Worm (Caenorhabditis elegans) whole organism, mixed stage, embryonic: ENCODE data around the gene C08E8.4.

Experiments
- cnd-1 ChIP-seq: fragments of 200-800 bp; sonication (Bioruptor generic); optimal IDR thresholded peaks from 2 replicates; lab custom pipeline; 2018; ENCODE audit warnings: mild to moderate bottlenecking, missing genetic modification characterization, missing compliant biosample characterization
- elt-1 ChIP-seq: sonication (generic microtip); optimal IDR thresholded peaks from 2 replicates; lab custom pipeline; 2017; ENCODE audit warnings: missing genetic modification characterization, mild to moderate bottlenecking, missing compliant biosample characterization, antibody characterized with exemption, moderate library complexity, borderline replicate concordance; ENCODE audit not compliant: insufficient read depth
- flh-1 ChIP-seq: fragments of 200-800 bp; sonication (Bioruptor generic); optimal IDR thresholded peaks from 2 replicates; lab custom pipeline; 2018; ENCODE audit warnings: mild to moderate bottlenecking, missing genetic modification characterization, moderate library complexity, missing compliant biosample characterization
- mab-5 ChIP-seq: fragments of 150-350 bp; optimal IDR thresholded peaks from 2 replicates; lab custom pipeline; 2014; ENCODE audit warnings: missing biosample characterization, missing genetic modification characterization
- mls-2 ChIP-seq: sonication (generic microtip); optimal IDR thresholded peaks from 2 replicates; lab custom pipeline; 2016; ENCODE audit warnings: mild to moderate bottlenecking, missing genetic modification characterization, moderate library complexity, missing compliant biosample characterization
- nhr-12 ChIP-seq: fragments of 150-350 bp; optimal IDR thresholded peaks from 2 replicates; lab custom pipeline; 2014; ENCODE audit warnings: missing biosample characterization, missing genetic modification characterization
- nhr-76 ChIP-seq: sonication (generic microtip); optimal IDR thresholded peaks from 2 replicates; lab custom pipeline; 2017; ENCODE audit warnings: missing biosample characterization, missing genetic modification characterization
- pha-4 ChIP-seq: fragments of 150-350 bp; optimal IDR thresholded peaks from 2 replicates; lab custom pipeline; 2018; ENCODE audit warnings: missing biosample characterization, missing genetic modification reagents, missing genetic modification characterization
- snpc-4 ChIP-seq: fragments of 150-350 bp; optimal IDR thresholded peaks from 2 replicates; lab custom pipeline; 2014; ENCODE audit warnings: missing biosample characterization, missing genetic modification characterization
- sptf-1 ChIP-seq: sonication (generic microtip); optimal IDR thresholded peaks from 2 replicates; lab custom pipeline; 2017; ENCODE audit warnings: mild to moderate bottlenecking, missing genetic modification characterization, moderate library complexity, missing compliant biosample characterization
- unc-62 ChIP-seq: fragments of 150-350 bp; optimal IDR thresholded peaks from 2 replicates; lab custom pipeline; 2014; ENCODE audit warnings: missing biosample characterization, missing genetic modification reagents, missing genetic modification characterization
- zip-8 ChIP-seq: fragments of 150-350 bp; optimal IDR thresholded peaks from 2 replicates; lab custom pipeline; 2014; ENCODE audit warnings: missing biosample characterization, missing genetic modification characterization

DNA sequence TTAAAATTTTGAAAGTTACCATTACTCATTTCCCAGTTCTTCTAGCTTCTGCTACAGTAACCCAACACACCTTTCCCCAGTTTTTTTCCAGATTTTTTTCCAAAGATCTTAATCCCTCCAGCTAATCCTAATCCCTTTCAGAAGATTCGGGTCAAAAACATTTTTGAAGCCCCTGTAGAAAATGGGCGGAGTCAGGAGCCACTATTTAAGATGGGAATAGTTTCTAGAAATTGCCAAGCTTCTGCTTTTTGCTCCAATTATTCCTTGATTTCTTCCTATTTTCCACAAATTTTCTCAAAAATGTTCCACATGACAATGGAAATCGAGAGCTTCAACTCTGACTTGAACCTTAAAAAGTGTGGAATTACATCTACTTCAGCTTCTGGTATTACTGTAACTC, 7.1 kb upstream of the C08E8.4 start, which contains the start of gene C08E8.9:
- TF ChIP-seq sptf-1 (tag; lab: Kevin White, UChicago), result no peak
- TF ChIP-seq nhr-12 (tag; lab: Kevin White, UChicago), result no peak
- TF ChIP-seq snpc-4 (tag; lab: Kevin White, UChicago), result no peak
- no peak for TF ChIP-seq pha-4 (tag; lab: Kevin White, UChicago)
- no peak for TF ChIP-seq cnd-1 (tag; lab: Kevin White, UChicago)
- no peak for TF ChIP-seq unc-62 (GFP tag; lab: Kevin White, UChicago)
- no peak for TF ChIP-seq nhr-76
- TF ChIP-seq elt-1 (tag; lab: Kevin White, UChicago), result no peak
- TF ChIP-seq mls-2 (tag; lab: Kevin White, UChicago), result no peak
- TF ChIP-seq zip-8 (tag; lab: Kevin White, UChicago), result no peak
- TF ChIP-seq flh-1 (GFP tag; lab: Kevin White, UChicago), result no peak
- TF ChIP-seq mab-5 (tag; lab: Kevin White, UChicago), result no peak
